Fruit fly (Drosophila melanogaster) whole organism, embryonic: Measurements from ENCODE around the gene teq.
A peak's percentile ranks its signal among the peaks of the same experiment; 100 is the strongest.

Experiments
- CG1024 ChIP-seq: fragments of 200-800 bp; sonication (Bioruptor generic); IDR thresholded peaks from 2 replicates; pipeline ENCODE4 v1.3.6; 2022; ENCODE audit warnings: missing biosample characterization, missing genetic modification characterization
- CG11093 ChIP-seq: fragments of 200-800 bp; sonication (Bioruptor generic); IDR thresholded peaks from 3 replicates; pipeline ENCODE4 v1.3.6; 2022; ENCODE audit warnings: missing biosample characterization, missing genetic modification characterization
- CG12071 ChIP-seq: fragments of 200-800 bp; sonication (Bioruptor generic); optimal IDR thresholded peaks from 3 replicates; lab custom pipeline; 2018; ENCODE audit warnings: missing biosample characterization, mild to moderate bottlenecking, missing genetic modification characterization
- CG1233 ChIP-seq: fragments of 200-800 bp; sonication (Bioruptor generic); optimal IDR thresholded peaks from 4 replicates; lab custom pipeline; 2018; ENCODE audit warnings: missing biosample characterization, mild to moderate bottlenecking, missing genetic modification characterization
- CG13775 ChIP-seq: fragments of 200-800 bp; sonication (Bioruptor generic); optimal IDR thresholded peaks from 3 replicates; lab custom pipeline; 2017; ENCODE audit warnings: missing biosample characterization, mild to moderate bottlenecking, missing genetic modification characterization
- CG13894 ChIP-seq: fragments of 200-800 bp; sonication (Bioruptor generic); optimal IDR thresholded peaks from 3 replicates; lab custom pipeline; 2018; ENCODE audit warnings: missing biosample characterization, mild to moderate bottlenecking, missing genetic modification characterization, moderate library complexity
- CG14710 ChIP-seq: fragments of 200-800 bp; sonication (Bioruptor generic); optimal IDR thresholded peaks from 3 replicates; lab custom pipeline; 2019; ENCODE audit warnings: missing biosample characterization, mild to moderate bottlenecking, missing genetic modification characterization, moderate library complexity
- CG15514 ChIP-seq: fragments of 200-800 bp; sonication (Bioruptor generic); optimal IDR thresholded peaks from 3 replicates; lab custom pipeline; 2017; ENCODE audit warnings: missing biosample characterization, missing genetic modification characterization, mild to moderate bottlenecking, moderate library complexity, missing genetic modification reagents
- CG1602 ChIP-seq: fragments of 200-800 bp; sonication (Bioruptor generic); optimal IDR thresholded peaks from 3 replicates; lab custom pipeline; 2016; ENCODE audit warnings: missing biosample characterization, missing genetic modification characterization
- CG16863 ChIP-seq: fragments of 200-800 bp; sonication (Bioruptor generic); optimal IDR thresholded peaks from 3 replicates; lab custom pipeline; 2016; ENCODE audit warnings: missing biosample characterization, missing genetic modification characterization
- CG30403 ChIP-seq: fragments of 200-800 bp; sonication (Bioruptor generic); optimal IDR thresholded peaks from 3 replicates; lab custom pipeline; 2016; ENCODE audit warnings: missing biosample characterization, missing genetic modification characterization
- CG3065 ChIP-seq: fragments of 200-800 bp; sonication (Bioruptor generic); optimal IDR thresholded peaks from 2 replicates; lab custom pipeline; 2016; ENCODE audit warnings: missing biosample characterization, missing genetic modification characterization
- CG4404 ChIP-seq: fragments of 200-800 bp; sonication (Bioruptor generic); IDR thresholded peaks from 2 replicates; pipeline ENCODE4 v1.3.6; 2022; ENCODE audit warnings: missing biosample characterization, missing genetic modification characterization
- CG4424 ChIP-seq: fragments of 200-800 bp; sonication (Bioruptor generic); optimal IDR thresholded peaks from 3 replicates; lab custom pipeline; 2016; ENCODE audit warnings: missing biosample characterization, missing genetic modification characterization
- CG6272 ChIP-seq: fragments of 200-800 bp; sonication (Bioruptor generic); IDR thresholded peaks from 2 replicates; pipeline ENCODE4 v1.3.6; 2022; ENCODE audit warnings: missing biosample characterization, missing genetic modification characterization
- CG7271 ChIP-seq: fragments of 200-800 bp; sonication (Bioruptor generic); optimal IDR thresholded peaks from 2 replicates; lab custom pipeline; 2018; ENCODE audit warnings: missing biosample characterization, mild to moderate bottlenecking, missing genetic modification characterization, moderate library complexity
- CG8388 ChIP-seq: fragments of 200-800 bp; sonication (Bioruptor generic); optimal IDR thresholded peaks from 2 replicates; lab custom pipeline; 2019; ENCODE audit warnings: missing biosample characterization, mild to moderate bottlenecking, missing genetic modification characterization, moderate library complexity
- CG8924 ChIP-seq: fragments of 200-800 bp; optimal IDR thresholded peaks from 3 replicates; lab custom pipeline; 2019; ENCODE audit warnings: missing biosample characterization, mild to moderate bottlenecking, missing genetic modification characterization, moderate library complexity
- CG9215 ChIP-seq: fragments of 200-800 bp; sonication (Bioruptor generic); IDR thresholded peaks from 2 replicates; pipeline ENCODE4 v1.3.6; 2022; ENCODE audit warnings: missing biosample characterization, missing genetic modification characterization
- Camta ChIP-seq: fragments of 200-800 bp; sonication (Bioruptor generic); optimal IDR thresholded peaks from 2 replicates; lab custom pipeline; 2016; ENCODE audit warnings: missing biosample characterization, missing genetic modification characterization
- Dp ChIP-seq: fragments of 200-800 bp; sonication (Bioruptor generic); optimal IDR thresholded peaks from 2 replicates; lab custom pipeline; 2018; ENCODE audit warnings: missing biosample characterization, mild to moderate bottlenecking, missing genetic modification characterization, moderate library complexity
- MTF-1 ChIP-seq: fragments of 200-800 bp; sonication (Bioruptor generic); optimal IDR thresholded peaks from 2 replicates; lab custom pipeline; 2018; ENCODE audit warnings: missing biosample characterization, mild to moderate bottlenecking, missing genetic modification characterization, borderline replicate concordance
- NC2α ChIP-seq: fragments of 200-800 bp; sonication (Bioruptor generic); optimal IDR thresholded peaks from 2 replicates; lab custom pipeline; 2016; ENCODE audit warnings: missing biosample characterization, missing genetic modification characterization
- Opbp ChIP-seq: fragments of 200-800 bp; sonication (Bioruptor generic); IDR thresholded peaks from 3 replicates; pipeline ENCODE4 v1.3.6; 2022; ENCODE audit warnings: missing biosample characterization, missing genetic modification characterization; ENCODE audit not compliant: partially characterized antibody
- Sry-δ ChIP-seq: fragments of 200-800 bp; sonication (Bioruptor generic); optimal IDR thresholded peaks from 2 replicates; lab custom pipeline; 2016; ENCODE audit warnings: missing biosample characterization, missing genetic modification characterization
- Usf ChIP-seq: fragments of 200-800 bp; sonication (Bioruptor generic); optimal IDR thresholded peaks from 2 replicates; lab custom pipeline; 2017; ENCODE audit warnings: missing genotype, missing biosample characterization, missing genetic modification characterization
- Xbp1 ChIP-seq: fragments of 200-800 bp; sonication (Bioruptor generic); optimal IDR thresholded peaks from 3 replicates; lab custom pipeline; 2016; ENCODE audit warnings: missing biosample characterization, mild to moderate bottlenecking, missing genetic modification characterization
- abd-A ChIP-seq: fragments of 200-800 bp; sonication (Bioruptor generic); optimal IDR thresholded peaks from 3 replicates; lab custom pipeline; 2019; ENCODE audit warnings: missing biosample characterization, mild to moderate bottlenecking, missing genetic modification characterization, moderate library complexity
- bbx ChIP-seq: fragments of 200-800 bp; sonication (Bioruptor generic); IDR thresholded peaks from 2 replicates; pipeline ENCODE4 v1.3.6; 2022; ENCODE audit warnings: missing biosample characterization, missing genetic modification characterization; ENCODE audit not compliant: partially characterized antibody
- chinmo ChIP-seq: fragments of 200-800 bp; sonication (Bioruptor generic); IDR thresholded peaks from 4 replicates; pipeline ENCODE4 v1.3.6; 2022; ENCODE audit warnings: missing biosample characterization, missing genetic modification characterization; ENCODE audit not compliant: partially characterized antibody
- corto ChIP-seq: fragments of 200-800 bp; sonication (Bioruptor generic); optimal IDR thresholded peaks from 2 replicates; lab custom pipeline; 2016; ENCODE audit warnings: missing biosample characterization, mild to moderate bottlenecking, missing genetic modification characterization, moderate library complexity
- disco-r ChIP-seq: fragments of 200-800 bp; sonication (Bioruptor generic); optimal IDR thresholded peaks from 2 replicates; lab custom pipeline; 2016; ENCODE audit warnings: missing biosample characterization, missing genetic modification characterization
- eve ChIP-seq, 2 experiments: fragments of >200 bp; optimal IDR thresholded peaks; 2 replicates each; lab custom pipeline; 2017; ENCODE audit warnings: missing biosample characterization in 2 of 2, missing genetic modification characterization in 2 of 2
- fd64A ChIP-seq: fragments of 200-800 bp; sonication (Bioruptor generic); optimal IDR thresholded peaks from 3 replicates; lab custom pipeline; 2018; ENCODE audit warnings: missing biosample characterization, mild to moderate bottlenecking, missing genetic modification characterization
- grn ChIP-seq: fragments of 200-800 bp; sonication (Bioruptor generic); optimal IDR thresholded peaks from 3 replicates; lab custom pipeline; 2017; ENCODE audit warnings: missing biosample characterization, missing genetic modification characterization
- jigr1 ChIP-seq: fragments of 200-800 bp; sonication (Bioruptor generic); IDR thresholded peaks from 3 replicates; pipeline ENCODE4 v1.3.6; 2022; ENCODE audit warnings: missing biosample characterization, missing genetic modification characterization
- kni ChIP-seq: fragments of 200-800 bp; sonication (Bioruptor generic); optimal IDR thresholded peaks from 3 replicates; lab custom pipeline; 2017; ENCODE audit warnings: mild to moderate bottlenecking, missing biosample characterization, missing genetic modification reagents, missing genetic modification characterization
- p53 ChIP-seq: fragments of 200-800 bp; sonication (Bioruptor generic); optimal IDR thresholded peaks from 2 replicates; lab custom pipeline; 2016; ENCODE audit warnings: missing biosample characterization, missing genetic modification characterization
- peb ChIP-seq: fragments of 200-800 bp; sonication (Bioruptor generic); IDR thresholded peaks from 2 replicates; pipeline ENCODE4 v1.3.6; 2022; ENCODE audit warnings: missing biosample characterization, missing genetic modification characterization
- pfk ChIP-seq: fragments of 200-800 bp; sonication (Bioruptor generic); optimal IDR thresholded peaks from 2 replicates; lab custom pipeline; 2018; ENCODE audit warnings: missing biosample characterization, mild to moderate bottlenecking, missing genetic modification characterization, moderate library complexity
- seq ChIP-seq: fragments of 200-800 bp; sonication (Bioruptor generic); IDR thresholded peaks from 2 replicates; pipeline ENCODE4 v1.3.6; 2022; ENCODE audit warnings: missing biosample characterization, missing genetic modification characterization
- tna ChIP-seq: fragments of 200-800 bp; sonication (Bioruptor generic); IDR thresholded peaks from 2 replicates; pipeline ENCODE4 v1.3.6; 2022; ENCODE audit warnings: missing biosample characterization, missing genetic modification characterization; ENCODE audit not compliant: partially characterized antibody
- tup ChIP-seq: fragments of 200-800 bp; sonication (Bioruptor generic); optimal IDR thresholded peaks from 2 replicates; lab custom pipeline; 2016; ENCODE audit warnings: missing biosample characterization, mild to moderate bottlenecking, missing genetic modification characterization, moderate library complexity
- usp ChIP-seq: fragments of >200 bp; optimal IDR thresholded peaks from 2 replicates; lab custom pipeline; 2017; ENCODE audit warnings: missing biosample characterization, missing genetic modification characterization

teq gene

DNA sequence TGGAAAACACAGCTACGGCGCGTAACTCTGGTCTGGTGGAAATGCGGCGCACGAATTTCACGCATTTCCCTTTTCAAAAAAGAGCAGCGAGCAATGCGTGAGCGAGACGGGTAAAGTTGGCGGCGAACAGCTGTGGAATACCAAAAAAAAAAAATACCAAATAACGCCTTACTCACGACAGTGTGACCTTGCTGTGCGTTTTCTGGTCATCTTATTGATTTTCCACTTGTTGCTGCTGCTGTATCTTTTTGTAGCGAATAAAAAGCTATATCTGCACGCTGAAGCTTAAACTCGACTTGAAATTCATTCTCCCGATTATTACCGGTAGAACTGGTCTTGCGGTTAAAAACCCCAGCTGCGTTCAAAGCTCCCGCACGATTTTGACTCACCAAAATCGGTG is 59.9 kb downstream of the teq start, which contains the start of the genes bol and Dhpr (continued):
- TF ChIP-seq grn (GFP tag; lab: Kevin White, UChicago) = no peak
- TF ChIP-seq CG1233 (GFP tag; lab: Kevin White, UChicago) = no peak
- peak; percentile 68 for TF ChIP-seq Opbp (GFP tag; lab: Robert Waterston, UW)
- TF ChIP-seq bbx (GFP tag; lab: Robert Waterston, UW) = 0 out of 2 replicates have a peak, but pooled peaks have one; percentile 32
- no peak for TF ChIP-seq seq (GFP tag; lab: Robert Waterston, UW)
- TF ChIP-seq CG3065 = no peak
- TF ChIP-seq CG16863 (GFP tag; lab: Kevin White, UChicago) = no peak
- TF ChIP-seq CG15514 (GFP tag; lab: Kevin White, UChicago) = peak; percentile 74
- no peak for TF ChIP-seq kni
- TF ChIP-seq tna = no peak
- no peak for TF ChIP-seq NC2α (GFP tag; lab: Kevin White, UChicago)
- TF ChIP-seq Dp (GFP tag; lab: Kevin White, UChicago) = peak; percentile 62
- no peak for TF ChIP-seq Xbp1 (GFP tag; lab: Kevin White, UChicago)
- TF ChIP-seq CG30403 (GFP tag; lab: Kevin White, UChicago) = peak; percentile 7
- no peak for TF ChIP-seq CG11093 (GFP tag; lab: Robert Waterston, UW)
- no peak for TF ChIP-seq CG12071 (GFP tag; lab: Kevin White, UChicago)
- peak; percentile 44 for TF ChIP-seq CG14710
- TF ChIP-seq abd-A = peak; percentile 56
- no peak for TF ChIP-seq CG8924 (tag; lab: Kevin White, UChicago)
- no peak for TF ChIP-seq CG9215 (GFP tag; lab: Robert Waterston, UW)
- no peak for TF ChIP-seq disco-r (GFP tag; lab: Kevin White, UChicago)
- no peak for TF ChIP-seq jigr1 (GFP tag; lab: Robert Waterston, UW)
- TF ChIP-seq CG6272 (GFP tag; lab: Robert Waterston, UW) = no peak
- no peak for TF ChIP-seq usp (GFP tag; lab: Kevin White, UChicago)
- TF ChIP-seq MTF-1 (GFP tag; lab: Kevin White, UChicago) = peak; percentile 31
- peak; percentile 68 for TF ChIP-seq CG13894 (tag; lab: Kevin White, UChicago)
- no peak for TF ChIP-seq p53 (GFP tag; lab: Kevin White, UChicago)
- no peak for TF ChIP-seq CG7271 (tag; lab: Kevin White, UChicago)
- TF ChIP-seq CG1602 (GFP tag; lab: Kevin White, UChicago) = no peak
- TF ChIP-seq Sry-δ (GFP tag; lab: Kevin White, UChicago) = peak; percentile 61
- TF ChIP-seq CG4424 = no peak
- no peak for TF ChIP-seq tup (GFP tag; lab: Kevin White, UChicago)
- TF ChIP-seq CG1024 (GFP tag; lab: Robert Waterston, UW) = no peak
- no peak for TF ChIP-seq CG4404
- no peak for TF ChIP-seq peb (GFP tag; lab: Robert Waterston, UW)
- no peak for TF ChIP-seq corto (GFP tag; lab: Kevin White, UChicago)
- TF ChIP-seq fd64A = no peak
- TF ChIP-seq CG13775 (GFP tag; lab: Kevin White, UChicago) = no peak
- TF ChIP-seq pfk = peak; percentile 0
- no peak for TF ChIP-seq Usf (GFP tag; lab: Kevin White, UChicago)

DNA sequence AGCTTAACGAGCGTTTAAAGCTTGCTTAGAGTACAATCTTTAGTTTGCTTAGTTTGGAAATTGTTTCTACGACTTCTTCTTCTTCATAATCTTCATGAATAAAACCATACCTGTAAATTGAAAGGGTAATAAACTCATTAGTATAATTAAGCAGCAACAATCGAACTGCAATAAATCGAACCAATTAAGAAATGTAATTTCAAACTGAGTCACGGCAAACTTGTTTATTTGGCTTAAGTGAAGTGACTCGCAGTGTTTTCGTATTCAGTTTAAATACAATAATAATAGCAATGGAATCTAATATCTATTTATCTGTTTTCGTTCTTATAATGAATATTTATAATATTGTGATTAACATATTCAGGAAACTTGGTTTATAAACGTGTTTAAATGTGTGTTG is 61.3 kb downstream of the teq start:
- TF ChIP-seq eve (GFP tag; optimal IDR thresholded peaks at IDR 0.05; lab: Kevin White, UChicago) (peak in 1 of 2 experiments; percentile 54), Camta (GFP tag; lab: Kevin White, UChicago) (no peak), CG8388 (GFP tag; lab: Kevin White, UChicago) (no peak), chinmo (GFP tag; lab: Robert Waterston, UW) (0 out of 4 replicates have a peak, but pooled peaks have one; percentile 33)
